Fruit fly (Drosophila melanogaster) whole organism, embryonic: ENCODE results near the gene Or82a.
A peak's percentile ranks its signal among the peaks of the same experiment; 100 is the strongest.

Experiments used
- ATbp ChIP-seq: fragments of 200-800 bp; sonication (Bioruptor generic); optimal IDR thresholded peaks from 2 replicates; lab custom pipeline; 2017; ENCODE audit warnings: missing biosample characterization, mild to moderate bottlenecking, missing genetic modification characterization, missing genetic modification reagents
- Blimp-1 ChIP-seq: fragments of 200-800 bp; sonication (Bioruptor generic); optimal IDR thresholded peaks from 3 replicates; lab custom pipeline; 2018; ENCODE audit warnings: missing biosample characterization, missing genetic modification characterization, mild to moderate bottlenecking, moderate library complexity, missing genetic modification reagents
- CG10147 ChIP-seq: fragments of 200-800 bp; sonication (Bioruptor generic); optimal IDR thresholded peaks from 2 replicates; lab custom pipeline; 2019; ENCODE audit warnings: missing biosample characterization, mild to moderate bottlenecking, missing genetic modification characterization, moderate library complexity
- CG10267 ChIP-seq: fragments of 200-800 bp; sonication (Bioruptor generic); optimal IDR thresholded peaks from 2 replicates; lab custom pipeline; 2018; ENCODE audit warnings: missing biosample characterization, mild to moderate bottlenecking, missing genetic modification characterization, moderate library complexity
- CG10565 ChIP-seq: fragments of 200-800 bp; sonication (Bioruptor generic); optimal IDR thresholded peaks from 3 replicates; lab custom pipeline; 2016; ENCODE audit warnings: missing biosample characterization, mild to moderate bottlenecking, missing genetic modification characterization
- CG11696 ChIP-seq: fragments of 200-800 bp; sonication (Bioruptor generic); IDR thresholded peaks from 2 replicates; pipeline ENCODE4 v1.3.6; 2022; ENCODE audit warnings: missing biosample characterization, missing genetic modification characterization
- CG12236 ChIP-seq: fragments of 200-800 bp; sonication (Bioruptor generic); optimal IDR thresholded peaks from 2 replicates; lab custom pipeline; 2016; ENCODE audit warnings: missing biosample characterization, missing genetic modification characterization
- CG12659 ChIP-seq: fragments of 200-800 bp; sonication (Bioruptor generic); optimal IDR thresholded peaks from 3 replicates; lab custom pipeline; 2017; ENCODE audit warnings: mild to moderate bottlenecking, missing biosample characterization, missing genetic modification reagents, missing genetic modification characterization
- CG14014 ChIP-seq: fragments of 200-800 bp; sonication (Bioruptor generic); IDR thresholded peaks from 2 replicates; pipeline ENCODE4 v1.3.6; 2022; ENCODE audit warnings: missing biosample characterization, missing genetic modification characterization
- CG2120 ChIP-seq: fragments of 200-800 bp; sonication (Bioruptor generic); optimal IDR thresholded peaks from 3 replicates; lab custom pipeline; 2016; ENCODE audit warnings: missing biosample characterization, missing genetic modification characterization
- CG30020 ChIP-seq: fragments of 200-800 bp; optimal IDR thresholded peaks from 2 replicates; lab custom pipeline; 2019; ENCODE audit warnings: missing biosample characterization, mild to moderate bottlenecking, missing genetic modification characterization, moderate library complexity
- CG3065 ChIP-seq: fragments of 200-800 bp; sonication (Bioruptor generic); optimal IDR thresholded peaks from 2 replicates; lab custom pipeline; 2016; ENCODE audit warnings: missing biosample characterization, missing genetic modification characterization
- CG33213 ChIP-seq: fragments of 200-800 bp; sonication (Bioruptor generic); optimal IDR thresholded peaks from 3 replicates; lab custom pipeline; 2016; ENCODE audit warnings: missing biosample characterization, missing genetic modification characterization
- CG6254 ChIP-seq: fragments of 200-800 bp; sonication (Bioruptor generic); optimal IDR thresholded peaks from 3 replicates; lab custom pipeline; 2017; ENCODE audit warnings: mild to moderate bottlenecking, missing biosample characterization, missing genetic modification reagents, missing genetic modification characterization
- CG6689 ChIP-seq: fragments of 200-800 bp; sonication (Bioruptor generic); IDR thresholded peaks from 2 replicates; pipeline ENCODE4 v1.3.6; 2022; ENCODE audit warnings: missing biosample characterization, missing genetic modification characterization
- CG7357 ChIP-seq: fragments of 200-800 bp; sonication (Bioruptor generic); IDR thresholded peaks from 3 replicates; pipeline ENCODE4 v1.3.6; 2022; ENCODE audit warnings: missing biosample characterization, missing genetic modification characterization
- CG7372 ChIP-seq: fragments of 200-800 bp; sonication (Bioruptor generic); IDR thresholded peaks from 2 replicates; pipeline ENCODE4 v1.3.6; 2022; ENCODE audit warnings: missing biosample characterization, missing genetic modification characterization
- CG8089 ChIP-seq: fragments of 200-800 bp; sonication (Bioruptor generic); optimal IDR thresholded peaks from 3 replicates; lab custom pipeline; 2016; ENCODE audit warnings: missing biosample characterization, missing genetic modification characterization
- CG8290 ChIP-seq, 3 experiments: fragments of 200-800 bp; sonication (Bioruptor generic); optimal IDR thresholded peaks; 2 replicates each; lab custom pipeline; 2016 to 2019; ENCODE audit warnings: missing biosample characterization in 3 of 3, missing genetic modification characterization in 3 of 3, mild to moderate bottlenecking in 2 of 3, moderate library complexity in 1 of 3
- Dad ChIP-seq: fragments of 200-800 bp; sonication (Bioruptor generic); optimal IDR thresholded peaks from 3 replicates; lab custom pipeline; 2016; ENCODE audit warnings: missing biosample characterization, missing genetic modification characterization
- Dip3 ChIP-seq: fragments of 200-800 bp; sonication (Bioruptor generic); optimal IDR thresholded peaks from 3 replicates; lab custom pipeline; 2016; ENCODE audit warnings: missing biosample characterization, missing genetic modification characterization
- Dll ChIP-seq: fragments of 200-800 bp; sonication (Bioruptor generic); IDR thresholded peaks from 4 replicates; pipeline ENCODE4 v1.3.6; 2022; ENCODE audit warnings: missing biosample characterization, missing genetic modification characterization; ENCODE audit not compliant: partially characterized antibody
- Ets65A ChIP-seq: fragments of 200-800 bp; sonication (Bioruptor generic); peaks from one replicate; lab custom pipeline; 2016; ENCODE audit warnings: missing biosample characterization, missing genetic modification characterization
- Myb ChIP-seq: fragments of 200-800 bp; sonication (Bioruptor generic); optimal IDR thresholded peaks from 2 replicates; lab custom pipeline; 2016; ENCODE audit warnings: missing biosample characterization, missing genetic modification characterization
- Optix ChIP-seq: fragments of 200-800 bp; sonication (Bioruptor generic); IDR thresholded peaks from 3 replicates; pipeline ENCODE4 v1.3.6; 2022; ENCODE audit warnings: missing biosample characterization, missing genetic modification characterization
- Scr ChIP-seq: fragments of 200-800 bp; sonication (Bioruptor generic); IDR thresholded peaks from 2 replicates; pipeline ENCODE4 v1.3.6; 2022; ENCODE audit warnings: missing biosample characterization, missing genetic modification characterization; ENCODE audit not compliant: partially characterized antibody
- Side ChIP-seq: fragments of 200-800 bp; sonication (Bioruptor generic); optimal IDR thresholded peaks from 2 replicates; lab custom pipeline; 2016; ENCODE audit warnings: missing biosample characterization, missing genetic modification characterization
- Sox100B ChIP-seq: fragments of 200-800 bp; sonication (Bioruptor generic); optimal IDR thresholded peaks from 3 replicates; lab custom pipeline; 2018; ENCODE audit warnings: missing biosample characterization, mild to moderate bottlenecking, missing genetic modification characterization
- TFAM ChIP-seq: fragments of 200-800 bp; sonication (Bioruptor generic); optimal IDR thresholded peaks from 2 replicates; lab custom pipeline; 2017; ENCODE audit warnings: missing biosample characterization, missing genetic modification characterization, inconsistent platforms
- ab ChIP-seq: fragments of 200-800 bp; sonication (Bioruptor generic); optimal IDR thresholded peaks from 2 replicates; lab custom pipeline; 2016; ENCODE audit warnings: missing biosample characterization, missing genetic modification characterization
- ato ChIP-seq: fragments of 200-800 bp; sonication (Bioruptor generic); IDR thresholded peaks from 2 replicates; pipeline ENCODE4 v1.3.6; 2022; ENCODE audit warnings: missing biosample characterization, missing genetic modification characterization; ENCODE audit not compliant: partially characterized antibody
- btn ChIP-seq: fragments of 200-800 bp; sonication (Bioruptor generic); optimal IDR thresholded peaks from 2 replicates; lab custom pipeline; 2016; ENCODE audit warnings: missing biosample characterization, missing genetic modification characterization
- caup ChIP-seq: fragments of 200-800 bp; sonication (Bioruptor generic); optimal IDR thresholded peaks from 3 replicates; lab custom pipeline; 2017; ENCODE audit warnings: missing biosample characterization, mild to moderate bottlenecking, missing genetic modification characterization, moderate library complexity; ENCODE audit not compliant: severe bottlenecking
- crol ChIP-seq: fragments of 200-800 bp; sonication (Bioruptor generic); IDR thresholded peaks from 2 replicates; pipeline ENCODE4 v1.3.6; 2022; ENCODE audit warnings: missing biosample characterization, missing genetic modification characterization
- ems ChIP-seq: fragments of 200-800 bp; sonication (Bioruptor generic); optimal IDR thresholded peaks from 3 replicates; lab custom pipeline; 2016; ENCODE audit warnings: missing biosample characterization, missing genetic modification characterization
- fd96Cb ChIP-seq: fragments of 200-800 bp; sonication (Bioruptor generic); optimal IDR thresholded peaks from 2 replicates; lab custom pipeline; 2018; ENCODE audit warnings: missing biosample characterization, mild to moderate bottlenecking, missing genetic modification characterization, moderate library complexity
- gro ChIP-seq: fragments of 200-800 bp; sonication (Bioruptor generic); optimal IDR thresholded peaks from 2 replicates; lab custom pipeline; 2016; ENCODE audit warnings: missing biosample characterization, missing genetic modification characterization
- maf-S ChIP-seq: fragments of 200-800 bp; sonication (Bioruptor generic); optimal IDR thresholded peaks from 2 replicates; lab custom pipeline; 2016; ENCODE audit warnings: missing biosample characterization, missing genetic modification characterization
- mirr ChIP-seq: fragments of 200-800 bp; sonication (Bioruptor generic); optimal IDR thresholded peaks from 3 replicates; lab custom pipeline; 2018; ENCODE audit warnings: missing biosample characterization, mild to moderate bottlenecking, missing genetic modification characterization
- nerfin-2 ChIP-seq: fragments of 200-800 bp; sonication (Bioruptor generic); IDR thresholded peaks from 2 replicates; pipeline ENCODE4 v1.3.6; 2022; ENCODE audit warnings: missing biosample characterization, missing genetic modification characterization; ENCODE audit not compliant: partially characterized antibody
- nom ChIP-seq: fragments of 200-800 bp; sonication (Bioruptor generic); optimal IDR thresholded peaks from 2 replicates; lab custom pipeline; 2017; ENCODE audit warnings: missing biosample characterization, missing genetic modification characterization, mild to moderate bottlenecking, moderate library complexity, missing genetic modification reagents
- odd ChIP-seq: fragments of 200-800 bp; sonication (Bioruptor generic); optimal IDR thresholded peaks from 2 replicates; lab custom pipeline; 2017; ENCODE audit warnings: missing biosample characterization, mild to moderate bottlenecking, missing genetic modification characterization
- onecut ChIP-seq: fragments of 200-800 bp; sonication (Bioruptor generic); IDR thresholded peaks from 2 replicates; pipeline ENCODE4 v1.3.6; 2022; ENCODE audit warnings: missing biosample characterization, missing genetic modification characterization
- pho ChIP-seq: fragments of 200-800 bp; sonication (Bioruptor generic); optimal IDR thresholded peaks from 2 replicates; lab custom pipeline; 2016; ENCODE audit warnings: missing biosample characterization, missing genetic modification characterization
- pita ChIP-seq: fragments of 200-800 bp; sonication (Bioruptor generic); optimal IDR thresholded peaks from 2 replicates; lab custom pipeline; 2017; ENCODE audit warnings: missing biosample characterization, mild to moderate bottlenecking, missing genetic modification characterization
- sens ChIP-seq: fragments of 200-800 bp; sonication (Bioruptor generic); peaks from one replicate; lab custom pipeline; 2016; ENCODE audit warnings: missing biosample characterization, missing genetic modification characterization
- sisA ChIP-seq: fragments of 200-800 bp; sonication (Bioruptor generic); IDR thresholded peaks from 2 replicates; pipeline ENCODE4 v1.3.6; 2022; ENCODE audit warnings: missing biosample characterization, missing genetic modification characterization
- sug ChIP-seq: fragments of 200-800 bp; optimal IDR thresholded peaks from 2 replicates; lab custom pipeline; 2019; ENCODE audit warnings: missing biosample characterization, mild to moderate bottlenecking, missing genetic modification characterization, moderate library complexity
- tap ChIP-seq: fragments of 200-800 bp; optimal IDR thresholded peaks from 3 replicates; lab custom pipeline; 2019; ENCODE audit warnings: missing biosample characterization, mild to moderate bottlenecking, missing genetic modification characterization, moderate library complexity
- tio ChIP-seq: fragments of 200-800 bp; sonication (Bioruptor generic); optimal IDR thresholded peaks from 2 replicates; lab custom pipeline; 2017; ENCODE audit warnings: missing biosample characterization, missing genetic modification characterization, inconsistent platforms
- tx ChIP-seq: fragments of 200-800 bp; sonication (Bioruptor generic); optimal IDR thresholded peaks from 2 replicates; lab custom pipeline; 2016; ENCODE audit warnings: missing biosample characterization, missing genetic modification characterization

The Or82a gene

DNA sequence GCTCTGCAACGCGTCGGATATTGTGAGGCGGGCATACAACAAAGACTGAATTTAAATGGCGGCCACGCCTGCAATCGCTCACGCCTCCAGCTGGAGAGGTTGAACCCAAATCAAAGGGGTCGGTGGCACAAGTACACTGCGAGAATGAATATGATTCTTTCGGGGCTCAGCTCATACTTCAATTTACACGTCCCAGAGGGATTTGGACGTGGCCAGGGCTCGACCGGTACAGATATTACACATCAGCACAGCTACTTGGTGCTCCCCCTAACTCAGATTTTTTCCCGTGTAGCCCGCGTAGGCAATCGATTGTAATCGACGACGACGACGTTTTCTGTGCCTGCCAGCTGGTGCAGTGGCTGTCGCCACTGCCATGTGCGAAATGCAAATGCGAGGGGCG is 42.7 kb upstream of the Or82a start (continued):
- TF ChIP-seq fd96Cb (peak; percentile 81), crol (GFP tag; lab: Robert Waterston, UW) (no peak), CG6254 (GFP tag; lab: Kevin White, UChicago) (peak; percentile 60), Dip3 (GFP tag; lab: Kevin White, UChicago) (peak; percentile 47), Side (GFP tag; lab: Kevin White, UChicago) (peak; percentile 69), odd (GFP tag; lab: Kevin White, UChicago) (peak; percentile 51), onecut (GFP tag; lab: Robert Waterston, UW) (peak; percentile 84), CG14014 (peak; percentile 86), Blimp-1 (peak; percentile 63), CG10267 (peak; percentile 26), CG12236 (GFP tag; lab: Kevin White, UChicago) (peak; percentile 27), CG7357 (GFP tag; lab: Robert Waterston, UW) (peak; percentile 73; the same call in 2 of the 3 replicates), tap (tag; lab: Kevin White, UChicago) (peak; percentile 75), TFAM (GFP tag; lab: Kevin White, UChicago) (peak; percentile 14), gro (GFP tag; lab: Kevin White, UChicago) (no peak), caup (peak; percentile 60), sisA (GFP tag; lab: Robert Waterston, UW) (peak; percentile 91), Myb (peak; percentile 46), Sox100B (peak; percentile 68), Optix (GFP tag; lab: Robert Waterston, UW) (peak; percentile 87), CG10147 (no peak), nerfin-2 (GFP tag; lab: Robert Waterston, UW) (no peak), ems (GFP tag; lab: Kevin White, UChicago) (peak; percentile 73), ato (no peak), CG8089 (GFP tag; lab: Kevin White, UChicago) (peak; percentile 77), pho (peak; percentile 35), nom (GFP tag; lab: Kevin White, UChicago) (peak; percentile 79), ab (peak; percentile 23), CG33213 (GFP tag; lab: Kevin White, UChicago) (peak; percentile 73), CG6689 (GFP tag; lab: Robert Waterston, UW) (peak; percentile 88), CG8290 (GFP tag; optimal IDR thresholded peaks at IDR 0.05; lab: Kevin White, UChicago) (no peak), CG8290 (tag; optimal IDR thresholded peaks at IDR 0.05; lab: Kevin White, UChicago) (peak in 1 of 2 experiments; percentile 95), CG10565 (no peak), CG11696 (GFP tag; lab: Robert Waterston, UW) (peak; percentile 61), sug (peak; percentile 23), tio (GFP tag; lab: Kevin White, UChicago) (peak; percentile 14), Dll (GFP tag; lab: Robert Waterston, UW) (no peak), CG30020 (tag; lab: Kevin White, UChicago) (no peak), CG12659 (GFP tag; lab: Kevin White, UChicago) (peak; percentile 76), ATbp (peak; percentile 87), CG2120 (GFP tag; lab: Kevin White, UChicago) (peak; percentile 60), btn (GFP tag; lab: Kevin White, UChicago) (peak; percentile 69), pita (GFP tag; lab: Kevin White, UChicago) (no peak), maf-S (GFP tag; lab: Kevin White, UChicago) (peak; percentile 46), CG7372 (GFP tag; lab: Robert Waterston, UW) (peak; percentile 85), sens (GFP tag; lab: Kevin White, UChicago) (peak; percentile 95), Dad (GFP tag; lab: Kevin White, UChicago) (peak; percentile 72), Ets65A (peak; percentile 98), mirr (GFP tag; lab: Kevin White, UChicago) (peak; percentile 29), tx (GFP tag; lab: Kevin White, UChicago) (peak; percentile 57), CG3065 (no peak), Scr (GFP tag; lab: Robert Waterston, UW) (no peak)
